Worm (Caenorhabditis elegans): Measurements from ENCODE around the gene srd-33.

DNA sequence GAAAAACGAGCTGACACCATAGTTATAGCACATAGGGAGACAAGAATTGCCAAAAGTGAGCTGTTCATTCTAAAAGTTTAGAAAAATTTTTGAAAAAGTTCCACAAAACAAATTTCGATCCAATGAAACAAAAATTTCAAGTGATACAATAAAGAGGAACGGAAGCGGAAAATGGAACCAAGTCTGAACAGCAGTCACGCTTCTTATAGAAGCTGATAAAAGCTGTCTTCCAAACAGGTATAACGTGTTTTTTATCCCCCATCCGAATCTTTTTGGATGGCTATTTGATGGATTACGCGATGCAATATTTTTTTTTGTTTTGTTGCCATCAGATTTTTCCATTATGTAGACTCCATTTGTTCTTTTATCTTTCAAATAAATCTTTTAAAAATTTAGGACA is 40.2 kb downstream of the srd-33 start, which contains the start of gene H23N18.5:
- TF ChIP-seq lin-39 (tag; optimal IDR thresholded peaks at IDR 0.05) (no peak), ceh-82 (tag; optimal IDR thresholded peaks at IDR 0.05) (no peak), nhr-42 (GFP tag; IDR thresholded peaks at IDR 0.05) (no peak), lin-13 (GFP tag; optimal IDR thresholded peaks at IDR 0.05) (no peak)

All from whole organism, L4 larva.